Worm (Caenorhabditis elegans) whole organism, L2 larva: ENCODE measurements around the gene C06E2.9.

Experiments
- aly-2 ChIP-seq: fragments of 150-350 bp; optimal IDR thresholded peaks from 2 replicates; lab custom pipeline; 2014; ENCODE audit warnings: missing biosample characterization, missing genetic modification characterization
- ama-1 ChIP-seq: fragments of 150-350 bp; optimal IDR thresholded peaks from 2 replicates; lab custom pipeline; 2018; ENCODE audit warnings: inconsistent platforms
- elt-1 ChIP-seq: fragments of 150-350 bp; optimal IDR thresholded peaks from 2 replicates; lab custom pipeline; 2014; ENCODE audit warnings: missing biosample characterization, missing genetic modification characterization
- fos-1 ChIP-seq: fragments of 150-350 bp; optimal IDR thresholded peaks from 2 replicates; lab custom pipeline; 2014; ENCODE audit warnings: missing biosample characterization, missing genetic modification characterization
- lin-13 ChIP-seq: fragments of 150-350 bp; optimal IDR thresholded peaks from 2 replicates; lab custom pipeline; 2014; ENCODE audit warnings: missing biosample characterization, missing genetic modification reagents, missing genetic modification characterization
- nhr-12 ChIP-seq: fragments of 150-350 bp; optimal IDR thresholded peaks from 2 replicates; lab custom pipeline; 2014; ENCODE audit warnings: missing biosample characterization, missing genetic modification characterization
- skn-1 ChIP-seq: sonication (generic microtip); optimal IDR thresholded peaks from 2 replicates; lab custom pipeline; 2017; ENCODE audit warnings: missing biosample characterization, missing genetic modification characterization
- unc-39 ChIP-seq: fragments of 150-350 bp; optimal IDR thresholded peaks from 2 replicates; lab custom pipeline; 2014; ENCODE audit warnings: missing biosample characterization, missing genetic modification characterization

ce11 chrX:8911077-8911476 is 50.0 kb downstream of the C06E2.9 start, which contains the start of gene cyn-8:
- no peak for TF ChIP-seq fos-1
- TF ChIP-seq ama-1 (lab: Kevin White, UChicago): no peak
- no peak for TF ChIP-seq aly-2 (tag; lab: Kevin White, UChicago)
- no peak for TF ChIP-seq elt-1 (tag; lab: Kevin White, UChicago)
- TF ChIP-seq lin-13 (GFP tag; lab: Kevin White, UChicago): no peak
- no peak for TF ChIP-seq skn-1 (tag; lab: Kevin White, UChicago)
- no peak for TF ChIP-seq unc-39 (tag; lab: Kevin White, UChicago)
- TF ChIP-seq nhr-12: no peak
